Worm (Caenorhabditis elegans) whole organism, L1 larva: ENCODE data around the gene prp-18.
"Not testable (repeated sequence)": the region's sequence is repeated elsewhere in the genome, so short reads cannot be mapped to it uniquely, and the experiment has no call there.

Experiments
- C04F5.9 ChIP-seq: sonication (generic microtip); optimal IDR thresholded peaks from 2 replicates; lab custom pipeline; 2016; ENCODE audit warnings: missing genetic modification characterization, missing compliant biosample characterization
- C16A3.4 ChIP-seq: fragments of 150-350 bp; optimal IDR thresholded peaks from 2 replicates; lab custom pipeline; 2014; ENCODE audit warnings: missing biosample characterization, missing genetic modification characterization
- C34B4.2 ChIP-seq: sonication (generic microtip); optimal IDR thresholded peaks from 2 replicates; lab custom pipeline; 2017; ENCODE audit warnings: mild to moderate bottlenecking, missing genetic modification characterization, missing compliant biosample characterization
- F16B12.6 ChIP-seq: fragments of 150-350 bp; optimal IDR thresholded peaks from 2 replicates; lab custom pipeline; 2014; ENCODE audit warnings: missing biosample characterization, missing genetic modification characterization
- alr-1 ChIP-seq: fragments of 200-800 bp; sonication (Bioruptor generic); optimal IDR thresholded peaks from 2 replicates; lab custom pipeline; 2018; ENCODE audit warnings: borderline replicate concordance, mild to moderate bottlenecking, missing genetic modification characterization, missing compliant biosample characterization
- aly-2 ChIP-seq: fragments of 150-350 bp; optimal IDR thresholded peaks from 2 replicates; lab custom pipeline; 2014; ENCODE audit warnings: missing biosample characterization, missing genetic modification characterization
- ceh-63 ChIP-seq: fragments of 200-800 bp; sonication (Bioruptor generic); optimal IDR thresholded peaks from 2 replicates; lab custom pipeline; 2018; ENCODE audit warnings: mild to moderate bottlenecking, missing genetic modification characterization, missing compliant biosample characterization
- ceh-88 ChIP-seq: fragments of 200-800 bp; sonication (Bioruptor generic); IDR thresholded peaks from 2 replicates; pipeline ENCODE4 v1.3.6; 2022; ENCODE audit warnings: missing genetic modification characterization, missing compliant biosample characterization
- dsc-1 ChIP-seq: sonication (generic microtip); optimal IDR thresholded peaks from 2 replicates; lab custom pipeline; 2016; ENCODE audit warnings: mild to moderate bottlenecking, missing genetic modification characterization, missing compliant biosample characterization
- egl-27 ChIP-seq, 2 experiments: fragments of 150-350 bp in 1 of 2; sonication (generic microtip); optimal IDR thresholded peaks; 3 replicates each; lab custom pipeline; 2017 to 2018; ENCODE audit warnings: missing biosample characterization in 2 of 2, missing genetic modification characterization in 2 of 2, missing genetic modification reagents in 2 of 2
- elt-2 ChIP-seq: sonication (generic microtip); optimal IDR thresholded peaks from 2 replicates; lab custom pipeline; 2016; ENCODE audit warnings: missing genetic modification characterization, mild to moderate bottlenecking, inconsistent platforms, missing compliant biosample characterization, missing genetic modification reagents
- elt-3 ChIP-seq, 6 experiments: fragments of 150-350 bp in 1 of 6; sonication (generic microtip); optimal IDR thresholded peaks; 2 replicates each; lab custom pipeline; 2017 to 2018; ENCODE audit warnings: missing biosample characterization in 6 of 6, missing genetic modification characterization in 6 of 6, inconsistent platforms in 1 of 6
- fkh-8 ChIP-seq: sonication (generic microtip); optimal IDR thresholded peaks from 2 replicates; lab custom pipeline; 2016; ENCODE audit warnings: mild to moderate bottlenecking, missing genetic modification characterization, missing compliant biosample characterization
- hlh-4 ChIP-seq: sonication (generic microtip); optimal IDR thresholded peaks from 2 replicates; lab custom pipeline; 2016; ENCODE audit warnings: mild to moderate bottlenecking, missing genetic modification characterization, missing compliant biosample characterization
- lin-14 ChIP-seq: fragments of 200-800 bp; sonication (Bioruptor generic); optimal IDR thresholded peaks from 2 replicates; lab custom pipeline; 2018; ENCODE audit warnings: mild to moderate bottlenecking, missing genetic modification characterization, moderate library complexity, missing compliant biosample characterization
- lin-15B ChIP-seq: fragments of 150-350 bp; sonication (generic microtip); optimal IDR thresholded peaks from 3 replicates; lab custom pipeline; 2014; ENCODE audit warnings: missing biosample characterization, missing genetic modification characterization
- lin-39 ChIP-seq: fragments of 150-350 bp; optimal IDR thresholded peaks from 2 replicates; lab custom pipeline; 2014; ENCODE audit warnings: missing biosample characterization, missing genetic modification reagents, missing genetic modification characterization
- lir-3 ChIP-seq: sonication (generic microtip); optimal IDR thresholded peaks from 2 replicates; lab custom pipeline; 2016; ENCODE audit warnings: mild to moderate bottlenecking, missing genetic modification characterization, moderate library complexity, missing compliant biosample characterization; ENCODE audit not compliant: poor library complexity
- lsy-2 ChIP-seq, 2 experiments: fragments of 150-350 bp; optimal IDR thresholded peaks; 2 replicates each; lab custom pipeline; 2014; ENCODE audit warnings: missing biosample characterization in 2 of 2, missing genetic modification characterization in 2 of 2
- mdl-1 ChIP-seq, 2 experiments: fragments of 150-350 bp; optimal IDR thresholded peaks; 2 replicates each; lab custom pipeline; 2014 to 2017; ENCODE audit warnings: missing biosample characterization in 2 of 2, missing genetic modification characterization in 2 of 2, inconsistent platforms in 1 of 2
- mep-1 ChIP-seq: fragments of 150-350 bp; optimal IDR thresholded peaks from 2 replicates; lab custom pipeline; 2014; ENCODE audit warnings: missing biosample characterization, missing genetic modification characterization
- nhr-11 ChIP-seq: fragments of 150-350 bp; optimal IDR thresholded peaks from 2 replicates; lab custom pipeline; 2014; ENCODE audit warnings: missing biosample characterization, missing genetic modification characterization
- nhr-28 ChIP-seq: fragments of 150-350 bp; optimal IDR thresholded peaks from 2 replicates; lab custom pipeline; 2014; ENCODE audit warnings: missing biosample characterization, missing genetic modification characterization
- nhr-77 ChIP-seq: fragments of 150-350 bp; optimal IDR thresholded peaks from 2 replicates; lab custom pipeline; 2014; ENCODE audit warnings: missing biosample characterization, missing genetic modification characterization
- nhr-84 ChIP-seq: sonication (generic microtip); optimal IDR thresholded peaks from 2 replicates; lab custom pipeline; 2017; ENCODE audit warnings: missing biosample characterization, missing genetic modification characterization
- nhr-85 ChIP-seq: sonication (generic microtip); peaks from one replicate; lab custom pipeline; 2016; ENCODE audit warnings: missing genetic modification characterization, inconsistent platforms, missing compliant biosample characterization
- nhr-90 ChIP-seq: sonication (generic microtip); optimal IDR thresholded peaks from 2 replicates; lab custom pipeline; 2016; ENCODE audit warnings: mild to moderate bottlenecking, missing genetic modification characterization, missing compliant biosample characterization; ENCODE audit not compliant: poor library complexity
- pqm-1 ChIP-seq: sonication (generic microtip); optimal IDR thresholded peaks from 3 replicates; lab custom pipeline; 2017; ENCODE audit warnings: missing biosample characterization, missing genetic modification characterization
- rnt-1 ChIP-seq: sonication (generic microtip); optimal IDR thresholded peaks from 2 replicates; lab custom pipeline; 2016; ENCODE audit warnings: mild to moderate bottlenecking, missing genetic modification characterization, moderate library complexity, missing compliant biosample characterization
- snpc-4 ChIP-seq: fragments of 150-350 bp; optimal IDR thresholded peaks from 2 replicates; lab custom pipeline; 2014; ENCODE audit warnings: missing biosample characterization, missing genetic modification characterization
- swsn-7 ChIP-seq: sonication (generic microtip); optimal IDR thresholded peaks from 2 replicates; lab custom pipeline; 2016; ENCODE audit warnings: missing genetic modification characterization, missing compliant biosample characterization
- tbx-2 ChIP-seq: sonication (generic microtip); optimal IDR thresholded peaks from 2 replicates; lab custom pipeline; 2016; ENCODE audit warnings: missing genetic modification characterization, missing compliant biosample characterization
- unc-30 ChIP-seq: sonication (generic microtip); optimal IDR thresholded peaks from 2 replicates; lab custom pipeline; 2017; ENCODE audit warnings: missing biosample characterization, missing genetic modification characterization
- unc-62 ChIP-seq: fragments of 150-350 bp; optimal IDR thresholded peaks from 2 replicates; lab custom pipeline; 2014; ENCODE audit warnings: missing biosample characterization, missing genetic modification reagents, missing genetic modification characterization
- unc-98 ChIP-seq: fragments of 200-800 bp; sonication (Bioruptor generic); IDR thresholded peaks from 2 replicates; pipeline ENCODE4 v1.3.6; 2022; ENCODE audit warnings: missing genetic modification characterization, missing compliant biosample characterization
- xbp-1 ChIP-seq: sonication (generic microtip); optimal IDR thresholded peaks from 2 replicates; lab custom pipeline; 2016; ENCODE audit warnings: missing genetic modification characterization, missing compliant biosample characterization
- zip-4 ChIP-seq: fragments of 200-800 bp; sonication (Bioruptor generic); optimal IDR thresholded peaks from 2 replicates; lab custom pipeline; 2018; ENCODE audit warnings: mild to moderate bottlenecking, missing genetic modification characterization, moderate library complexity, missing compliant biosample characterization

The prp-18 gene

DNA sequence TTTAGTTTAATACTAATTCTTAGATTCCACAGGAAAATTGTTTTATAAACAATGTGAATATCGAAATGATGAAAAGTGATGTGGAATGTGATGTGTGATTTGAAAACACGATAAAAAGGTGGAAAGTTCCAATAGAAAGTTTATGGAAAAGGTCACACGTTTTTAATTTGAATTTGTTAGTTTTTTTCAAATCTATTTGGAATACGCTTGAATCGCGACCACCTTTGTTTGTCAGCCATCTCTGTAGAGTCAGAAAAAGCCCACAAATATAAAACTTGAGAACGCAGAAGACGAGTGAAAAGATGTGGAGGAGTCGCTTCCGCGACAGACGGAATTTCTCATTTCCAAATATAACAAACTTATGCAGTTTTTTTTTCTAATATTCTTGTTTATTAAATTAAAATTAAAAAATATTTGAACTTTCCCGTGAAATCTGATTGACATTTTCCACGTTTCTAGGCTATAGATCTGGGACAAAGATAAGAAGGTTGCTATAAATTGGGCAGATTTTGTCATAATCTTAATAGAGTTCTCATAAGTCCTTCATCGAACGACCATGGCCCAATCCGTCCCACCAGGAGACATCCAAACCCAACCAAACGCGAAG lies 43.1 kb downstream of the prp-18 start, which contains the start of the genes kin-24 and msp-56:
TSS of gene kin-24 (minus strand) at position 101 of the 607 bp plus-strand sequence.
TSS of gene msp-56 (plus strand) at position 557 of the 607 bp plus-strand sequence.
- TF ChIP-seq snpc-4 (tag; lab: Kevin White, UChicago) = no peak
- TF ChIP-seq zip-4 (GFP tag; lab: Kevin White, UChicago) = no peak
- no peak for TF ChIP-seq lin-39
- no peak for TF ChIP-seq nhr-84 (tag; lab: Kevin White, UChicago)
- no peak for TF ChIP-seq elt-3 (tag; optimal IDR thresholded peaks at IDR 0.05; lab: Kevin White, UChicago)
- TF ChIP-seq lsy-2 (tag; optimal IDR thresholded peaks at IDR 0.05; lab: Kevin White, UChicago) = no peak
- TF ChIP-seq aly-2 (tag; lab: Kevin White, UChicago) = no peak
- no peak for TF ChIP-seq elt-2

DNA sequence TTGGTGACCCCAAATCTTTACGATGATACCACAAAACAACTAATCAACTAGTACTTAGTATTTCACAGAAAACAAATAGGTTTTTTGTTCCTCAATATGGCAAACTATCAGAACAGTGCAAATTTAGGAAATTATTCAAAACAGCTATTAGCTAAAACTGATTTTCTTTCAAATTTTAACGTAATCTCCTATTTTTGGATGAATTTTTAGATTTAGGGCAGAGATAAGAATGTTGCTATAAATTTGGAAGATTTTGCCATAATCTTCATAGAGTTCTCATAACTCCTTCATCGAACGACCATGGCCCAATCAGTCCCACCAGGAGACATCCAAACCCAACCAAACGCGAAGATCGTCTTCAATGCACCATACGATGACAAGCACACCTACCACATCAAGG lies 46.8 kb downstream of the prp-18 start, which contains the start of gene msp-10:
TSS of gene msp-10 (plus strand) at position 301 of the 400 bp plus-strand sequence.
- not testable (repeated sequence) for TF ChIP-seq dsc-1; xbp-1 (tag; lab: Kevin White, UChicago); C16A3.4 (tag; lab: Kevin White, UChicago)

DNA sequence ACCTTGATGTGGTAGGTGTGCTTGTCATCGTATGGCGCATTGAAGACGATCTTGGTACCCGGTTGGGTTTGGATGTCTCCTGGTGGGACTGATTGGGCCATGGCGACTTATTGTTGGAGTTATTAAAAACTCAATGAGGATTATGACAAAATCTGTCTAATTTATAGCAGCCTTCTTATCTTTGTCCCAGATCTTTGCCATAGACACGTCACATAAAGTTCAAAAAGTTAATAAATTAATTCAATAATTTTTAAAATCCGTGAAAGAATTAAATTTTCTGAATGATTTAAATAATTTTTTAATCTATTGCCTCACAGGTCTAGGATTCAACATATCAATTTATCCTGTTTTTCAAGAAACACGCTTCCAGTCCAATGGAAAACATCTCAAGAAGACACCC lies 47.9 kb downstream of the prp-18 start, which contains the start of gene msp-81:
TSS of gene msp-81 (minus strand) at position 101 of the 400 bp plus-strand sequence.
- no peak for TF ChIP-seq C34B4.2 (tag; lab: Kevin White, UChicago)
- no peak for TF ChIP-seq mep-1 (tag; lab: Kevin White, UChicago)
- no peak for TF ChIP-seq F16B12.6 (tag; lab: Kevin White, UChicago)
- no peak for TF ChIP-seq unc-62 (GFP tag; lab: Kevin White, UChicago)
- no peak for TF ChIP-seq lin-15B (tag; lab: Kevin White, UChicago)
- no peak for TF ChIP-seq nhr-11 (tag; lab: Kevin White, UChicago)
- no peak for TF ChIP-seq swsn-7 (tag; lab: Kevin White, UChicago)
- no peak for TF ChIP-seq fkh-8 (tag; lab: Kevin White, UChicago)
- no peak for TF ChIP-seq lin-14 (GFP tag; lab: Kevin White, UChicago)
- TF ChIP-seq nhr-85 (tag; lab: Kevin White, UChicago) = no peak
- no peak for TF ChIP-seq tbx-2 (tag; lab: Kevin White, UChicago)
- no peak for TF ChIP-seq C04F5.9
- TF ChIP-seq C16A3.4 (tag; lab: Kevin White, UChicago) = no peak
- no peak for TF ChIP-seq egl-27 (tag; optimal IDR thresholded peaks at IDR 0.05; lab: Kevin White, UChicago)
- no peak for TF ChIP-seq ceh-63 (GFP tag; lab: Kevin White, UChicago)
- no peak for TF ChIP-seq hlh-4 (tag; lab: Kevin White, UChicago)
- no peak for TF ChIP-seq lsy-2 (tag; optimal IDR thresholded peaks at IDR 0.05; lab: Kevin White, UChicago)
- TF ChIP-seq, all 84 proteins: peak for 0

DNA sequence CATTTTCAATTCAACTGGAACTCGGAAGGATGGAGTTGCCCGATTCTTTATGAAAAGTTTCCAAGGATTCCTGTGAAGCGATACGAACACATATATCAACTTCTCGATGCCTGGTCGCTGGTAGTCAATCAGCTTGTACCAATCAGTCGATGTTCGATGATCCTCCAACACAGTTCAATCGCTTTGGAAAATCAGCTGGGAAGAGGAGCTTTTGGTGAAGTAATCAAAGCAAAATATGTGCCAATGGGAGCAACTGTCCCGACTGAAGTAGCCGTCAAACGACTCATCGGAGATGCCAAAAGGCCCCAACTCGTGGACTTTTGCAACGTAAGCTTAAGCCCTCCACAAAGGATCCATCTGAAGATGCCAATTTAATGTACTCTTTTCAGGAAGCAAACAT lies 50.8 kb downstream of the prp-18 start:
- TF ChIP-seq xbp-1 (tag; lab: Kevin White, UChicago) = no peak
- no peak for TF ChIP-seq nhr-28 (tag; lab: Kevin White, UChicago)
- TF ChIP-seq elt-3 (tag; optimal IDR thresholded peaks at IDR 0.05; lab: Kevin White, UChicago) = no peak
- TF ChIP-seq alr-1 = no peak

DNA sequence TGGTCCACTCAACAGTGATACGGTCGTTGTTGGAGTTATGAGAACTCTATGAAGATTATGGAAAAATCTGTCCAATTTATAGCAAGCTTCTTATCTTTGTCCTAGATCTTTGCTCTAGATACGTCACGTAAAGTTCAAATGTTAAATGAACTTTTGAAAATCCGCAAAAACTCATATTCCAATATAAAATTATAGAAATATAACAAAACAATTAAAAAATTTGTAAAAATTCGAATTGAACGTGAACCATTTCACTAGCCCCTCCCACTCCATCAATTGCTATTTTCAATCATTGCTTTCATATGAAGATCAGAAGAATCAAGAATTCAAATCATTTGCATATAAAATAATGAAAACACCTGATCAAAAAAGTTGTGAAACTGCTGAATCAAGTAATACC lies 51.6 kb downstream of the prp-18 start, which contains the start of gene kin-21:
TSS of gene kin-21 (plus strand) at position 301 of the 400 bp plus-strand sequence.
- TF ChIP-seq unc-98 (no peak), zip-4 (GFP tag; lab: Kevin White, UChicago) (no peak), rnt-1 (tag; lab: Kevin White, UChicago) (no peak), pqm-1 (tag; lab: Kevin White, UChicago) (no peak), nhr-90 (tag; lab: Kevin White, UChicago) (no peak), ceh-63 (GFP tag; lab: Kevin White, UChicago) (no peak), aly-2 (tag; lab: Kevin White, UChicago) (no peak), ceh-88 (GFP tag; lab: Robert Waterston, UW) (no peak), mdl-1 (tag; optimal IDR thresholded peaks at IDR 0.05; lab: Kevin White, UChicago) (no peak), unc-30 (no peak), nhr-77 (no peak), hlh-4 (tag; lab: Kevin White, UChicago) (no peak), lir-3 (no peak), C04F5.9 (no peak)
